Worm (Caenorhabditis elegans): ENCODE measurements around the gene C41C4.9.

C41C4.9 gene

DNA sequence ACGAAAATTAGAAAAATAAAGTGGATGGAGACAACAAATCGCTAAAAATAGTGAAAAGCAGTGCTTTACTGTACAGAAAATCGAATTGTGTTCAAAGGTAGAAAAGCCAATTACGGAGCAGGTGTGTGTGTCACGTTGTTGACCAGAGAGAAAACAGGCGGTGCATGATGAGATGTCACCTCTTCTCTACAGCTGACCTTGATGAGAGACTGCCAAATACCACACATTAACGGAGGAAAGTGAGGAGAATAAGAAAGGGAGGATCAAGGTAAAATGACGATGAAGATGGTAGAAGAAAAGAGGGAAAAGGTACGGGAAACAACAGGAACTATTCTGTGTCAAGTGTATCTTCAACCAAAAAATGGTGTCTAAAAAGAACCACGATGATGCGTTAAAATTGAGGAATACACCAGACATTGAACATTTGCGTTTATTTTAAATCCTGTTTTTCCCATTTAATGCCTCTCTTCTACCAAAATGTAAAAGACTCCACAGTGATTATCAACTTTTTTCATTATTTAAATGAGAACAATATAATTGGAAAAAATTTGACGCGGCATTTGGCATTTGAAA is 8.1 kb upstream of the C41C4.9 start:
- peak; percentile 49 for TF ChIP-seq nhr-2 (tag; optimal IDR thresholded peaks at IDR 0.05)
- TF ChIP-seq nhr-12 (tag; optimal IDR thresholded peaks at IDR 0.05), result no peak

DNA sequence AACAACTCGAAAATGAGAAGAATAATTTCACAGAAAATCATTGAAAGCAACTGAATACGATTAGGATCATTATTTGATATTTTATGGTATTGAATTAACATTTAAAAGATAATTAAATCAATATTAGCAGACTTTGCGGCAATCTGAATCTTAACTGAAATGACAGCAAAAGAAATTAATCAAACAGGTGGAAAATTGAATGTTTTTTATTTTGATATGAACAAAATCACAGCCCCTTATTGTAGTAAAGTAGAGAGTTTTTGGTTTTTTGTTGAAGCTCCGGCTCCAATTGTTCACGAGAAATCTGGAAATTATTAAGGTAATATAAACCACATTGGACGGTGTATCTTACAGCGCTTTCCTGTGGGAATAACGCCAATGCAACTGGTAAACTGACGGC is 5.4 kb upstream of the C41C4.9 start, which contains the start of gene sre-2:
sre-2 (minus strand) TSS at position 101 of the 400 bp plus-strand sequence.
- no peak for TF ChIP-seq nhr-28 (tag; optimal IDR thresholded peaks at IDR 0.05)
- TF ChIP-seq ceh-39 (tag; optimal IDR thresholded peaks at IDR 0.05), result no peak
- TF ChIP-seq ztf-11 (tag; optimal IDR thresholded peaks at IDR 0.05), result no peak

DNA sequence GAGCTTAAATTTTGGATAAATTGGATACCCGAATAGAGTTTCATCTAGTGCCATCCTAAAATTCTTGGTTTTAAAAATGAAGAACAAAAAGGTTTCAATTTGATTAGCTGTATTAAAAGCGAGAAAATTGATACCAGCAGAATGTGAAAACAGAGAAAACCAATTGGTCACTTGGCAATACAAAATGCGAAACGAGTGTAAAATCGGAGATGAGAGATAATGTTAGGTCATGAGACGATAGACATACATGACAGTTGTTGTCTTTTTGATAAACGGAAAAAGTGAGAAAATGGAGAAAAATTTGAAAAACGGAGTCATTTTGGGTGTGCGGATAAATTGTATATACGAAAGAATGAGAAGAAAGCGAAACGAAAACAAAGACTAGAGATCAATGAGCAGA is 2.4 kb upstream of the C41C4.9 start, which contains the start of gene sfxn-5:
sfxn-5 (minus strand) TSS at position 55 of the 400 bp plus-strand sequence.
- peak; percentile 4 for TF ChIP-seq unc-62 (GFP tag; optimal IDR thresholded peaks at IDR 0.05)
- peak; percentile 91 for TF ChIP-seq hlh-1 (tag; optimal IDR thresholded peaks at IDR 0.05)
- no peak for TF ChIP-seq zip-8 (tag; optimal IDR thresholded peaks at IDR 0.05)
- TF ChIP-seq unc-120 (tag; optimal IDR thresholded peaks at IDR 0.05; ENCODE audit: poor library complexity, severe bottlenecking), result peak; percentile 84
- TF ChIP-seq elt-3 (tag; optimal IDR thresholded peaks at IDR 0.05), result no peak
- no peak for TF ChIP-seq elt-1 (tag; optimal IDR thresholded peaks at IDR 0.05; ENCODE audit: borderline replicate concordance, insufficient read depth)

DNA sequence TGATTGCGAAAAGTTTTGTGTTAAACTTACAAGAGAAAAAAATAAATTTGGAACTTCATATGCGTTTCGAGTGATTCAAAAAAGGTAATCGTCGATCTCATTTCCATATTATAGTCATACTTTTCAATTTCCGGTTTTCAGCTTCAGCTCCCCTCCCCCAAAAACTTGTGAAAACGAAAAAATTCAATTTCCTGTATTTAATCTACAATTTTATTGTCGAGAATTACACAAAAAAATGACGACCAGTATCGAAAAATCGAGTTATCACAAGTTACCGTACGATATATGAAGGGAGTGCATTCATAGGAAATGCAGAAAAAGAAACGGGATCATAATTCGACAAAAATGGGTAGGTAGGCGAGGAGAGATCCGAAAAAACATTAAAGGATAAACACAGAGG is 4.6 kb downstream of the C41C4.9 start, which contains the start of gene lron-4:
lron-4 (minus strand) TSS at position 101 of the 400 bp plus-strand sequence.
- no peak for TF ChIP-seq nhr-2 (tag; optimal IDR thresholded peaks at IDR 0.05)
- no peak for TF ChIP-seq mep-1 (tag; optimal IDR thresholded peaks at IDR 0.05)
- TF ChIP-seq zip-8 (tag; optimal IDR thresholded peaks at IDR 0.05), result no peak
- no peak for TF ChIP-seq elt-3 (tag; optimal IDR thresholded peaks at IDR 0.05)
- TF ChIP-seq bed-3 (GFP tag; optimal IDR thresholded peaks at IDR 0.05), result no peak
- TF ChIP-seq hlh-1 (tag; optimal IDR thresholded peaks at IDR 0.05), result no peak
- no peak for TF ChIP-seq ceh-83 (GFP tag; optimal IDR thresholded peaks at IDR 0.05)
- no peak for TF ChIP-seq mls-2 (tag; optimal IDR thresholded peaks at IDR 0.05)
- no peak for TF ChIP-seq nhr-76 (tag; optimal IDR thresholded peaks at IDR 0.05)

DNA sequence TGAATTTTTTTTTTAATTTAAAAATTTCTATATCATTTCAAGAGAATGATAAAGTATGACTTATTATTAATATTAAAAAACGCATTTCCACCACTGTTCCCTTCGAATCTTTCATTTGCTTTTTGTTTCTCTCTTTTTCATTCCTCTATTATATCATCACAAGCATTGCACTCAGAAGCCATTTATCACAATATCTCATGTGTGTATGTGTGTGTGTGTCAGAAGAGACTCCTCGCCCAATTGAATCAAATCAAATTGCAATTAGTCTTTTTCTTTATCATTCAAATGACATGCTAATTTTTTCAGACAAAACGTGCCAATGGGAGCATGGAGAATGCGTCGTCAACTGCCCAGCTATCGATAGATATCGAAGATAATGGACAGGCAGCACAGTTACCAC is 8.7 kb downstream of the C41C4.9 start, which contains the start of gene unc-105:
unc-105 (plus strand) TSS at position 301 of the 400 bp plus-strand sequence.
- TF ChIP-seq unc-62 (GFP tag; optimal IDR thresholded peaks at IDR 0.05) (peak; percentile 26), mep-1 (tag; optimal IDR thresholded peaks at IDR 0.05) (no peak), unc-39 (tag; optimal IDR thresholded peaks at IDR 0.05) (no peak)

DNA sequence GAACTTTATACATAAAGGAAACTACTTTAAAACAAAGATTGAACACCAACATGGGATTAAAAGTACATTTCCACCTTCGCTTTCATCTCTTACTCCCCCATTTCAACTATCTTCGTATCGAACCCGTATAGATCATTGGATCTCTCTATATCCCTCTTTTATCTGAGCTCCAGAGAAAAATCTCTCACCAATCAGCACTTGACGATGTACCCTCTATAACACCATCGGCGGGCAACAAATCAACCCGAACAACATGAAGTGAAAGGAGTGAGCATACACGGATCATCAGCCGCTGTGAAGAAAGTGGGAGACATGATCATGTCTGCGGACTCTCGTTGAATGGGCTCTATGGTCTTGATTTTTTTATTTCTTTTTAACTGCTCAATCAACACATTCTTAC is 10.0 kb downstream of the C41C4.9 start:
- TF ChIP-seq ceh-39 (tag; optimal IDR thresholded peaks at IDR 0.05) (no peak), M03D4.4 (tag; optimal IDR thresholded peaks at IDR 0.05) (no peak), mep-1 (tag; optimal IDR thresholded peaks at IDR 0.05) (no peak), unc-39 (tag; optimal IDR thresholded peaks at IDR 0.05) (no peak), unc-120 (tag; optimal IDR thresholded peaks at IDR 0.05; ENCODE audit: poor library complexity, severe bottlenecking) (peak; percentile 79), cnd-1 (tag; optimal IDR thresholded peaks at IDR 0.05) (no peak), hlh-1 (tag; optimal IDR thresholded peaks at IDR 0.05) (no peak)

DNA sequence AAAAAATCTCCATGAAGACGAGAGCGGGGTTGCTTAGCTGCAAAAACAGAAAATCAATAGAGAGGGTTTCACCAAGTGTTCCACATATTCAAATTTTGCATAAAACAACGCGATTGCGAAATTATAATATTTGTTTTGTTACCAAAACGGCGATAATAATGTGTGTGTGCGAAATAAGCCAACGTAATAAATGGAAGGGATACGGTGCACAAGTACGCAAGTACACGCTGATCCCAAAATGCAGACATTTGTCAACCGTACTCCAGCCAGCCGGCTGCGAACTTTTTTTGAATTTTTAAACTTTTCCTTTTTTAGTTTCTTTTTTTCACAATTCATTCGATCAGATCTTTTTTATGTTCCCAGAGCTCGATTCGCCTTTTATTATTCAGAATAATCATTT is 17.4 kb downstream of the C41C4.9 start, which contains the start of gene ire-1:
ire-1 (minus strand) TSS at position 44 of the 400 bp plus-strand sequence.
- no peak for TF ChIP-seq zip-8 (tag; optimal IDR thresholded peaks at IDR 0.05)
- no peak for TF ChIP-seq ceh-39 (tag; optimal IDR thresholded peaks at IDR 0.05)
- TF ChIP-seq mep-1 (tag; optimal IDR thresholded peaks at IDR 0.05), result peak; percentile 62
- TF ChIP-seq mls-2 (tag; optimal IDR thresholded peaks at IDR 0.05), result no peak
- peak; percentile 7 for TF ChIP-seq lin-13 (tag; optimal IDR thresholded peaks at IDR 0.05)
- no peak for TF ChIP-seq tbx-8 (GFP tag; optimal IDR thresholded peaks at IDR 0.05)
- TF ChIP-seq cnd-1 (tag; optimal IDR thresholded peaks at IDR 0.05), result no peak
- peak; percentile 47 for TF ChIP-seq nhr-237 (tag; optimal IDR thresholded peaks at IDR 0.05)
- peak; percentile 3 for TF ChIP-seq unc-120 (tag; optimal IDR thresholded peaks at IDR 0.05; ENCODE audit: poor library complexity, severe bottlenecking)
- peak; percentile 67 for TF ChIP-seq pha-4 (tag; optimal IDR thresholded peaks at IDR 0.05)
- no peak for TF ChIP-seq sptf-1 (tag; optimal IDR thresholded peaks at IDR 0.05)
- TF ChIP-seq flh-1 (GFP tag; optimal IDR thresholded peaks at IDR 0.05), result no peak
- no peak for TF ChIP-seq nhr-12 (tag; optimal IDR thresholded peaks at IDR 0.05)
- peak; percentile 99 for TF ChIP-seq lsy-2 (tag; optimal IDR thresholded peaks at IDR 0.05)
- TF ChIP-seq hlh-1 (tag; optimal IDR thresholded peaks at IDR 0.05), result peak; percentile 10
- TF ChIP-seq sem-2 (GFP tag; optimal IDR thresholded peaks at IDR 0.05), result no peak

Measured in whole organism, mixed stage, embryonic.